Worm (Caenorhabditis elegans): ENCODE measurements around the gene C27A2.12.
A peak's percentile ranks its signal among the peaks of the same experiment; 100 is the strongest.

DNA sequence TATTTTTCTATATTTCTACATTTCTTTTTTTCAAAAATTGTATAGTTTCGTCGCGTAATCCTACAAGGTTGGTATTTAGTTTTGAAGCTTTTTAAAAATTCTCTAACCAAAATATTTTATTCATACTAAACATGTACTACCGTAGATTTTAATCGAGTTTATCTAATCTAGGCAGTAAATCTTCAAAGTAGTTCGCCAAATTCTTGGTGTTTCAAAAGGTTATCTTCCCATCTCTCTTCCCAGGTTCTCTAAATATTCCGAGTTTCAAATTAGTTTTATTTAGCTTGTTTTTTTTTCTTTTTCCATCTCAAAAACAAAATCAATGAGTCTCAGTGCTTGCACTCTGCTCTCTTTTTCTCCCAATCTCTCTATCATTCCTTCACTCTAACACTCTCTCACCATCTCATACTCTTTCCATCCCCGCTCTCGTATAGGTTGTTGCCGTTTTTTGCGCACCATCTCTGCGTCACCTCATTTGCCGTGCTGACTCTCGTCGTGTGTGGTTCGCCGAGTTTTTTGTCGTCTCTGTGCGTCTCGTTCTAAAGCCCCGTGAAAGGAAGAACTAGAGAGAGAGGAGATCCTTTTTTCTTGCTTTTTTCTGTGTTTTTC, 40.9 kb downstream of the C27A2.12 start:
- TF ChIP-seq ceh-58 (GFP tag; IDR thresholded peaks at IDR 0.05) (no peak), lsl-1 (GFP tag; optimal IDR thresholded peaks at IDR 0.05) (no peak), B0336.3 (GFP tag; IDR thresholded peaks at IDR 0.05) (no peak), rpc-1 (optimal IDR thresholded peaks at IDR 0.05) (no peak), rpc-1 (tag; optimal IDR thresholded peaks at IDR 0.05) (no peak), nfyb-1 (GFP tag; IDR thresholded peaks at IDR 0.05) (0 out of 2 replicates have a peak, but pooled peaks have one; percentile 16), lin-40 (tag; optimal IDR thresholded peaks at IDR 0.05) (peak; percentile 80), nhr-27 (tag; optimal IDR thresholded peaks at IDR 0.05) (no peak), hlh-12 (tag; optimal IDR thresholded peaks at IDR 0.05) (no peak), Y67H2A.10 (GFP tag; conservative IDR thresholded peaks at IDR 0.05) (no peak), zim-3 (tag; optimal IDR thresholded peaks at IDR 0.05) (no peak), somi-1 (GFP tag; optimal IDR thresholded peaks at IDR 0.05) (no peak), egrh-3 (GFP tag; IDR thresholded peaks at IDR 0.05) (no peak; the same call in 1 of the 2 replicates), madf-6 (GFP tag; IDR thresholded peaks at IDR 0.05) (no peak)
